Fruit fly (Drosophila melanogaster) whole organism: ENCODE measurements around the gene PH4alphaNE2.

ENCODE experiments used
- CG8478 ChIP-seq: fragments of >200 bp; optimal IDR thresholded peaks from 2 replicates; lab custom pipeline; 2018; ENCODE audit warnings: inconsistent platforms
- Dll ChIP-seq: fragments of >200 bp; optimal IDR thresholded peaks from 2 replicates; lab custom pipeline; 2017
- EcR ChIP-seq, 2 experiments: fragments of >200 bp; optimal IDR thresholded peaks; 2 replicates each; lab custom pipeline; 2017; ENCODE audit warnings: missing biosample characterization in 2 of 2, missing genetic modification characterization in 2 of 2, missing genetic modification reagents in 2 of 2
- psq ChIP-seq: fragments of >200 bp; optimal IDR thresholded peaks from 2 replicates; lab custom pipeline; 2017
- usp ChIP-seq: fragments of >200 bp; optimal IDR thresholded peaks from 2 replicates; lab custom pipeline; 2017; ENCODE audit warnings: missing biosample characterization, missing genetic modification characterization, mixed read lengths

dm6 chr3R:30561207-30561606, 49.2 kb upstream of the PH4alphaNE2 start:
- TF ChIP-seq psq (lab: Kevin White, UChicago) (no peak), EcR (GFP tag; optimal IDR thresholded peaks at IDR 0.05; lab: Kevin White, UChicago) (no peak), Dll (lab: Kevin White, UChicago) (no peak), usp (no peak), CG8478 (no peak)
